Worm (Caenorhabditis elegans): ENCODE data around the gene pde-3.

The pde-3 gene

DNA sequence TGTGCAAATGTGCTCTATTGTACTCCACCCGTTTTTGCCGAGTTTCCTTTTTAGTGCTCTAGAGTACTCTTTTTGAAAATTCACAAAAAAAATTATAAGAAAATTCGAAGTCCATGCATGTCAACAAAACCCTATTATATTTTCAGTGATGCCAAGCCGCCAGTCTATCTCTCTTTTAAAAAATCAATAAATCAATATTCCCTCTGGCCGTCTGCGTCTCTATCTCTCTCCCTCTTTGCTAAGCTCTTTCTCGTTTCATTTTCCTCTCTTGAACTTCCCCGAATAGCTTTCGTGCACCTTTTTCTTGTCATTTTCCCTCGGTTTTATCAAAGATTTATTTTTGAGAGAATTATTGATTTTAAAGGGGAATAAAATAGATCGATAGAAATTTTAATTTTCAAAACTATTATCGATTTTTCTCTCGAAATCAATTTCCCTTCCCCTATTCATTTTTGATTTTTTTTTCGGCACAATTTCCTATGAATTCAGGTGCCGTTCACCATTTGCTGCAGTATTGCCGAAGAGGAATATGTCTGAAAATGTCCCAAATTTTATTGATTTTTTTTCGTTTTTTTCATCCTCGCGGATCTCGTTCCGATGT lies 33.1 kb downstream of the pde-3 start:
- TF ChIP-seq snpc-4 (tag; optimal IDR thresholded peaks at IDR 0.05) (no peak), drap-1 (GFP tag; optimal IDR thresholded peaks at IDR 0.05) (no peak), sem-2 (GFP tag; optimal IDR thresholded peaks at IDR 0.05) (no peak), bed-3 (GFP tag; optimal IDR thresholded peaks at IDR 0.05) (no peak), nhr-76 (tag; optimal IDR thresholded peaks at IDR 0.05) (no peak), ceh-39 (tag; optimal IDR thresholded peaks at IDR 0.05) (no peak), nhr-28 (tag; optimal IDR thresholded peaks at IDR 0.05) (no peak), lin-32 (GFP tag; optimal IDR thresholded peaks at IDR 0.05) (no peak), mab-5 (tag; optimal IDR thresholded peaks at IDR 0.05) (no peak), ceh-83 (GFP tag; optimal IDR thresholded peaks at IDR 0.05) (no peak), hlh-1 (tag; optimal IDR thresholded peaks at IDR 0.05) (no peak), ham-2 (GFP tag; optimal IDR thresholded peaks at IDR 0.05) (no peak), lsy-2 (tag; optimal IDR thresholded peaks at IDR 0.05) (no peak), blmp-1 (tag; optimal IDR thresholded peaks at IDR 0.05) (no peak), mep-1 (tag; optimal IDR thresholded peaks at IDR 0.05) (no peak), sptf-1 (tag; optimal IDR thresholded peaks at IDR 0.05) (no peak), ceh-43 (GFP tag; optimal IDR thresholded peaks at IDR 0.05) (no peak)

DNA sequence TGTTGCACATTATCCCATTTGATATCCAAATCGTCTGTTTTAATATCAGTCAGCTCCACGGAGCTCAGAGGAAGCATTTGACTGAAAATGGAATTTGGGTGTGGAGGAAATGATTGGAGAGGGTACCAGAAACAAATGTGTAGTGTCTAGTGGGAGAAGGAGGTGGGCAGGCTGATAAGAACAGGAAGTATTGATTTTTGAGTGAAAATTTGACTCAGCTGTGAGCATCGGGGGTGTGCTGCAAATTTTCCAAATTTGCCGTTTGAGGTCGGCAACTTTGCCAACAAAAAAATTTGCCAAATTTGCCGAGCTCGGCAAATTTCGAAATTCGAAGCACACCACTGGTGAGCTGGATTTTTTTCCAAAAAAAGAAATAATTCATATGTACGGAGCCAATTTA lies 38.6 kb downstream of the pde-3 start, which contains the start of gene Y53F4B.1:
Gene Y53F4B.1 (minus strand): TSS at position 101 of the 400 bp plus-strand sequence.
- TF ChIP-seq ceh-83 (GFP tag; optimal IDR thresholded peaks at IDR 0.05) (no peak), nhr-237 (tag; optimal IDR thresholded peaks at IDR 0.05) (no peak), snpc-4 (tag; optimal IDR thresholded peaks at IDR 0.05) (no peak), sptf-1 (tag; optimal IDR thresholded peaks at IDR 0.05) (no peak), M03D4.4 (tag; optimal IDR thresholded peaks at IDR 0.05) (no peak), nhr-76 (tag; optimal IDR thresholded peaks at IDR 0.05) (no peak), lin-13 (tag; optimal IDR thresholded peaks at IDR 0.05) (no peak), ceh-39 (tag; optimal IDR thresholded peaks at IDR 0.05) (no peak)

DNA sequence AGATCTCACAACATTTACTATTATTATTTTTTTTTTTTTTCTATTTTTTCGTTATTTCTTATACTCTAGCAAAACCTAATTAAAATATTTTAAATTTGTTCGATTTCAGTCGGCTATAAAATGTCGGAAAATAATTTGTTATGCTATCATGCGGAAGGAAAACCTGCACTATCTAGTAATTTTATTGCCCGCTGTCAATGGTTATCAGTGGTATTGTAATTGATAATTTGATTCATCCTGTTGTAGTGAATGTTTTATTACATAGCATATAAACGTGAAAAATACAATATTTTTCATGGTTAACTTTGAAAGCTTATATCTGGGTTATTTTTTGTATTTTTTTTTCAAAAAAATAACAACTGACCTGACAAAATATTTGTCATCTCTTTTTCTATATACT lies 39.8 kb downstream of the pde-3 start:
- TF ChIP-seq ceh-43 (GFP tag; optimal IDR thresholded peaks at IDR 0.05): no peak
- no peak for TF ChIP-seq mab-5 (tag; optimal IDR thresholded peaks at IDR 0.05)
- no peak for TF ChIP-seq elt-1 (tag; optimal IDR thresholded peaks at IDR 0.05; ENCODE audit: borderline replicate concordance, insufficient read depth)
- no peak for TF ChIP-seq ces-1 (GFP tag; optimal IDR thresholded peaks at IDR 0.05)
- no peak for TF ChIP-seq blmp-1 (tag; optimal IDR thresholded peaks at IDR 0.05)
- TF ChIP-seq ham-2 (GFP tag; optimal IDR thresholded peaks at IDR 0.05): no peak

DNA sequence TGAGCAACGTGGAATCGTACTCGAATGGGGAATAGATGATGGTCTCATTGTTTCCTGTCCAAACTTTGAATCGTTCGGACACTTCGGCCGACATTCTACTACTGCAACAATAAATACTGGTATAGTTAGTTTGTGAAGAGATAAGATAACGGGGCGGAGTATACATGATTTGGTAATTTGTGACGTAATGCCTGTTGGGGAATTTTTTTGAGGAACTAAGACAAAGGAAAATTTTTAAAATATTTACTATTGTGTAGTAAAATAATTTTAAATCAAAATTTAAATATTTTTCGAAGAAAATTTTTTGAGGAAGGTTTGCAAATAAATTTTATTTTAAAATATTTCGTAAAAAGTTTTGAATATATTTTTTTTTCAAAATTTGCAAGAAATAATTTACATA lies 44.5 kb downstream of the pde-3 start, which contains the start of gene elo-9:
Gene elo-9 (minus strand): TSS at position 101 of the 400 bp plus-strand sequence.
- no peak for TF ChIP-seq hlh-1 (tag; optimal IDR thresholded peaks at IDR 0.05)
- TF ChIP-seq sem-2 (GFP tag; optimal IDR thresholded peaks at IDR 0.05): no peak
- TF ChIP-seq mls-2 (tag; optimal IDR thresholded peaks at IDR 0.05): no peak
- TF ChIP-seq mab-5 (tag; optimal IDR thresholded peaks at IDR 0.05): no peak
- TF ChIP-seq nhr-237 (tag; optimal IDR thresholded peaks at IDR 0.05): no peak
- no peak for TF ChIP-seq elt-3 (tag; optimal IDR thresholded peaks at IDR 0.05)
- no peak for TF ChIP-seq lin-13 (tag; optimal IDR thresholded peaks at IDR 0.05)
- TF ChIP-seq ham-2 (GFP tag; optimal IDR thresholded peaks at IDR 0.05): no peak
- no peak for TF ChIP-seq flh-1 (GFP tag; optimal IDR thresholded peaks at IDR 0.05)
- TF ChIP-seq snpc-4 (tag; optimal IDR thresholded peaks at IDR 0.05): no peak
- no peak for TF ChIP-seq nhr-28 (tag; optimal IDR thresholded peaks at IDR 0.05)
- no peak for TF ChIP-seq lsy-2 (tag; optimal IDR thresholded peaks at IDR 0.05)
- no peak for TF ChIP-seq ces-1 (GFP tag; optimal IDR thresholded peaks at IDR 0.05)
- TF ChIP-seq tbx-8 (GFP tag; optimal IDR thresholded peaks at IDR 0.05): no peak
- TF ChIP-seq blmp-1 (tag; optimal IDR thresholded peaks at IDR 0.05): no peak
- TF ChIP-seq cnd-1 (tag; optimal IDR thresholded peaks at IDR 0.05): no peak
- TF ChIP-seq M03D4.4 (tag; optimal IDR thresholded peaks at IDR 0.05): no peak
- TF ChIP-seq nhr-76 (tag; optimal IDR thresholded peaks at IDR 0.05): no peak
- no peak for TF ChIP-seq ztf-11 (tag; optimal IDR thresholded peaks at IDR 0.05)

DNA sequence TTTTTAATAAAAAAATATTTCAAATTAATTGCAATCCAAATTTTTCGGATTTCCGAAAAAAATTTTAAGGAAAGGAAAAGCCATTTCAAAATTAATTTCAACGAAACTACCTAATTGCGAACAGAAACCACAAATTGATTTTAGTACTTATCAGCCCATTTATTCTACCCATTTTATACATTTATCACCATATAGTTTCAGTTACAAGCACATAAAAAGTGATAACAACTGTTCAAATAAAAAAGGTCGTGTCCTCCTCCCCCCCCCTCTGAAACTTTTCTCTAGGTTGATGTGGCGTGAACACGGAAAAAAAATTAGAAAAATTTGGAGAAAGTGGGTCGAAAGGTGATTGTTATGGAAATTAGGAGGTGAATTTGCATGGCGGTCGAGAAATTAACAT lies 45.4 kb downstream of the pde-3 start:
- TF ChIP-seq mab-5 (tag; optimal IDR thresholded peaks at IDR 0.05) (no peak), unc-39 (tag; optimal IDR thresholded peaks at IDR 0.05) (no peak), snpc-4 (tag; optimal IDR thresholded peaks at IDR 0.05) (no peak), pha-4 (tag; optimal IDR thresholded peaks at IDR 0.05) (no peak), cnd-1 (tag; optimal IDR thresholded peaks at IDR 0.05) (no peak)
